Fruit fly (Drosophila melanogaster) whole organism, adult: ENCODE measurements around the gene CG45218.

Source experiments
- CG11617 ChIP-seq: fragments of 200-800 bp; sonication (Bioruptor generic); optimal IDR thresholded peaks from 2 replicates; lab custom pipeline; 2017; ENCODE audit warnings: mild to moderate bottlenecking, missing biosample characterization, missing genetic modification reagents, missing genetic modification characterization
- CG12768 ChIP-seq: fragments of 200-800 bp; sonication (Bioruptor generic); optimal IDR thresholded peaks from 2 replicates; lab custom pipeline; 2017; ENCODE audit warnings: missing biosample characterization, missing genetic modification characterization, mild to moderate bottlenecking, moderate library complexity, missing genetic modification reagents
- CG14711 ChIP-seq: fragments of 200-800 bp; sonication (Bioruptor generic); optimal IDR thresholded peaks from 2 replicates; lab custom pipeline; 2018; ENCODE audit warnings: missing biosample characterization, mild to moderate bottlenecking, missing genetic modification characterization, moderate library complexity
- CG1620 ChIP-seq: fragments of 200-800 bp; sonication (Bioruptor generic); optimal IDR thresholded peaks from 2 replicates; lab custom pipeline; 2016; ENCODE audit warnings: missing biosample characterization, missing genetic modification characterization
- CG33017 ChIP-seq: fragments of 200-800 bp; sonication (Bioruptor generic); optimal IDR thresholded peaks from 2 replicates; lab custom pipeline; 2018; ENCODE audit warnings: missing biosample characterization, mild to moderate bottlenecking, missing genetic modification characterization, moderate library complexity
- CG5204 ChIP-seq: fragments of 200-800 bp; sonication (Bioruptor generic); optimal IDR thresholded peaks from 2 replicates; lab custom pipeline; 2016; ENCODE audit warnings: missing biosample characterization, missing genetic modification characterization
- CG7045 ChIP-seq: fragments of 200-800 bp; sonication (Bioruptor generic); optimal IDR thresholded peaks from 2 replicates; lab custom pipeline; 2017; ENCODE audit warnings: missing biosample characterization, mild to moderate bottlenecking, missing genetic modification characterization
- CG7101 ChIP-seq: fragments of 200-800 bp; sonication (Bioruptor generic); optimal IDR thresholded peaks from 2 replicates; lab custom pipeline; 2018; ENCODE audit warnings: missing biosample characterization, mild to moderate bottlenecking, missing genetic modification characterization, moderate library complexity
- Clk ChIP-seq: fragments of 200-800 bp; sonication (Bioruptor generic); optimal IDR thresholded peaks from 2 replicates; lab custom pipeline; 2017; ENCODE audit warnings: missing biosample characterization, missing genetic modification characterization
- Crg-1 ChIP-seq: fragments of 200-800 bp; sonication (Bioruptor generic); optimal IDR thresholded peaks from 2 replicates; lab custom pipeline; 2016; ENCODE audit warnings: missing biosample characterization, missing genetic modification characterization
- Hr96 ChIP-seq: fragments of 200-800 bp; sonication (Bioruptor generic); optimal IDR thresholded peaks from 2 replicates; lab custom pipeline; 2016; ENCODE audit warnings: missing biosample characterization, missing genetic modification characterization
- Mnt ChIP-seq: fragments of 200-800 bp; sonication (Bioruptor generic); optimal IDR thresholded peaks from 2 replicates; lab custom pipeline; 2016; ENCODE audit warnings: missing biosample characterization, mild to moderate bottlenecking, missing genetic modification characterization
- bab1 ChIP-seq: fragments of 200-800 bp; sonication (Bioruptor generic); optimal IDR thresholded peaks from 3 replicates; lab custom pipeline; 2019; ENCODE audit warnings: missing biosample characterization, mild to moderate bottlenecking, missing genetic modification characterization, moderate library complexity
- cic ChIP-seq: fragments of 200-800 bp; sonication (Bioruptor generic); optimal IDR thresholded peaks from 2 replicates; lab custom pipeline; 2017; ENCODE audit warnings: missing biosample characterization, mild to moderate bottlenecking, missing genetic modification characterization, moderate library complexity
- cnc ChIP-seq, 2 experiments: fragments of >200 bp; optimal IDR thresholded peaks; 2 replicates each; lab custom pipeline; 2017
- kay ChIP-seq: fragments of 200-800 bp; sonication (Bioruptor generic); peaks from one replicate; lab custom pipeline; 2016; ENCODE audit warnings: missing biosample characterization, missing genetic modification characterization, borderline replicate concordance
- ovo ChIP-seq: fragments of 200-800 bp; sonication (Bioruptor generic); optimal IDR thresholded peaks from 2 replicates; lab custom pipeline; 2016; ENCODE audit warnings: missing biosample characterization, missing genetic modification characterization
- pad ChIP-seq: fragments of 200-800 bp; sonication (Bioruptor generic); optimal IDR thresholded peaks from 3 replicates; lab custom pipeline; 2017; ENCODE audit warnings: missing biosample characterization, missing genetic modification characterization, mild to moderate bottlenecking, moderate library complexity, missing genetic modification reagents
- tj ChIP-seq: fragments of 200-800 bp; sonication (Bioruptor generic); optimal IDR thresholded peaks from 3 replicates; lab custom pipeline; 2017; ENCODE audit warnings: missing biosample characterization, mild to moderate bottlenecking, missing genetic modification characterization, moderate library complexity
- toe ChIP-seq: fragments of 200-800 bp; sonication (Bioruptor generic); optimal IDR thresholded peaks from 2 replicates; lab custom pipeline; 2016; ENCODE audit warnings: missing biosample characterization, missing genetic modification characterization

CG45218 gene

dm6 chr3R:15293005-15293877 is 2.6 kb upstream of the CG45218 start:
- TF ChIP-seq tj: peak; percentile 71
- TF ChIP-seq pad: peak; percentile 80
- TF ChIP-seq Clk (GFP tag; lab: Kevin White, UChicago): no peak
- TF ChIP-seq CG1620 (GFP tag; lab: Kevin White, UChicago): peak; percentile 22
- peak; percentile 26 for TF ChIP-seq bab1
- TF ChIP-seq CG33017 (tag; lab: Kevin White, UChicago): no peak
- peak; percentile 1 for TF ChIP-seq CG11617 (GFP tag; lab: Kevin White, UChicago)

- TF ChIP-seq Mnt (no peak), cic (no peak), CG5204 (GFP tag; lab: Kevin White, UChicago) (no peak), cnc (optimal IDR thresholded peaks at IDR 0.05; lab: Kevin White, UChicago) (no peak), pad (peak; percentile 81), Clk (GFP tag; lab: Kevin White, UChicago) (peak; percentile 5), CG7045 (GFP tag; lab: Kevin White, UChicago) (no peak), kay (peak; percentile 35), CG1620 (GFP tag; lab: Kevin White, UChicago) (no peak)
Measured at dm6 chr3R:15292241-15293004, 1.8 kb upstream of the CG45218 start.

- TF ChIP-seq Crg-1 (GFP tag; lab: Kevin White, UChicago) (peak; percentile 15), cnc (optimal IDR thresholded peaks at IDR 0.05; lab: Kevin White, UChicago) (no peak), pad (peak; percentile 15), bab1 (peak; percentile 7)
Measured at dm6 chr3R:15291551-15292223, 1.1 kb upstream of the CG45218 start.

dm6 chr3R:15289828-15290641 is 564 bp downstream of the CG45218 start:
- TF ChIP-seq toe (no peak), Crg-1 (GFP tag; lab: Kevin White, UChicago) (no peak), pad (peak; percentile 20), ovo (GFP tag; lab: Kevin White, UChicago) (peak; percentile 98)

- TF ChIP-seq Clk (GFP tag; lab: Kevin White, UChicago) (no peak), tj (no peak), CG11617 (GFP tag; lab: Kevin White, UChicago) (no peak), ovo (GFP tag; lab: Kevin White, UChicago) (no peak), cnc (optimal IDR thresholded peaks at IDR 0.05; lab: Kevin White, UChicago) (no peak), CG1620 (GFP tag; lab: Kevin White, UChicago) (no peak), CG7045 (GFP tag; lab: Kevin White, UChicago) (no peak), Crg-1 (GFP tag; lab: Kevin White, UChicago) (no peak), Mnt (no peak), CG33017 (tag; lab: Kevin White, UChicago) (no peak), kay (no peak), Hr96 (GFP tag; lab: Kevin White, UChicago) (no peak), bab1 (no peak), pad (no peak), cic (no peak), toe (no peak), CG12768 (GFP tag; lab: Kevin White, UChicago) (no peak), CG5204 (GFP tag; lab: Kevin White, UChicago) (no peak), CG7101 (tag; lab: Kevin White, UChicago) (no peak), CG14711 (tag; lab: Kevin White, UChicago) (no peak)
Measured at dm6 chr3R:15288802-15289201, 1.8 kb downstream of the CG45218 start.

dm6 chr3R:15287763-15288162 is 2.8 kb downstream of the CG45218 start:
- TF ChIP-seq CG7045 (GFP tag; lab: Kevin White, UChicago): no peak
- TF ChIP-seq cnc (optimal IDR thresholded peaks at IDR 0.05; lab: Kevin White, UChicago): peak in 1 of 2 experiments; percentile 32
- peak; percentile 5 for TF ChIP-seq CG14711 (tag; lab: Kevin White, UChicago)
- TF ChIP-seq CG5204 (GFP tag; lab: Kevin White, UChicago): no peak
- no peak for TF ChIP-seq CG7101 (tag; lab: Kevin White, UChicago)
- peak; percentile 33 for TF ChIP-seq Crg-1 (GFP tag; lab: Kevin White, UChicago)
- peak; percentile 100 for TF ChIP-seq tj
- TF ChIP-seq CG1620 (GFP tag; lab: Kevin White, UChicago): peak; percentile 30
- peak; percentile 44 for TF ChIP-seq pad
- peak; percentile 63 for TF ChIP-seq ovo (GFP tag; lab: Kevin White, UChicago)
- TF ChIP-seq Mnt: peak; percentile 78
